Worm (Caenorhabditis elegans): ENCODE data around the gene F53C3.7.

Gene F53C3.7

ce11 chrII:3902798-3903197 lies 7.9 kb downstream of the F53C3.7 start, which contains the start of gene F53C3.3:
TSS of gene F53C3.3 (plus strand) at chrII:3902856.
- TF ChIP-seq egrh-3 (GFP tag; IDR thresholded peaks at IDR 0.05), result peak; percentile 52; the same call in 1 of the 2 replicates
- TF ChIP-seq aptf-3 (GFP tag; IDR thresholded peaks at IDR 0.05), result no peak

- TF ChIP-seq zfh-2 (GFP tag; conservative IDR thresholded peaks at IDR 0.05) (no peak), F49E8.2 (tag; optimal IDR thresholded peaks at IDR 0.05; ENCODE audit: insufficient read depth) (no peak), tlf-1 (GFP tag; optimal IDR thresholded peaks at IDR 0.05) (no peak), nhr-179 (tag; optimal IDR thresholded peaks at IDR 0.05) (no peak), cebp-2 (GFP tag; IDR thresholded peaks at IDR 0.05) (no peak), F33H1.4 (GFP tag; IDR thresholded peaks at IDR 0.05) (no peak), repo-1 (tag; optimal IDR thresholded peaks at IDR 0.05) (no peak), F55B11.4 (tag; optimal IDR thresholded peaks at IDR 0.05; ENCODE audit: borderline replicate concordance, insufficient read depth) (no peak), nfya-2 (GFP tag; IDR thresholded peaks at IDR 0.05) (no peak), cebp-1 (GFP tag; IDR thresholded peaks at IDR 0.05) (no peak), cebp-1 (tag; optimal IDR thresholded peaks at IDR 0.05) (no peak), ama-1 (optimal IDR thresholded peaks at IDR 0.05) (no peak), ama-1 (GFP tag; optimal IDR thresholded peaks at IDR 0.05) (no peak), K11D2.4 (GFP tag; IDR thresholded peaks at IDR 0.05) (no peak)
Measured at ce11 chrII:3906615-3907190, 11.8 kb downstream of the F53C3.7 start, which contains the start of the genes F53C3.11 and fbxb-103. TSS of gene F53C3.11 (minus strand) at chrII:3906715. TSS of gene fbxb-103 (plus strand) at chrII:3907140.

ce11 chrII:3908135-3908534 lies 13.3 kb downstream of the F53C3.7 start:
- 0 out of 2 replicates have a peak, but pooled peaks have one; percentile 54 for TF ChIP-seq nfyb-1 (GFP tag; IDR thresholded peaks at IDR 0.05)
- no peak for TF ChIP-seq nhr-90 (tag; optimal IDR thresholded peaks at IDR 0.05)

- TF ChIP-seq ztf-25 (GFP tag; IDR thresholded peaks at IDR 0.05), result no peak
- no peak for TF ChIP-seq sdz-38 (tag; optimal IDR thresholded peaks at IDR 0.05)
- TF ChIP-seq him-1 (tag; optimal IDR thresholded peaks at IDR 0.05), result no peak
- TF ChIP-seq atf-7 (tag; optimal IDR thresholded peaks at IDR 0.05), result no peak
- TF ChIP-seq rec-8 (tag; optimal IDR thresholded peaks at IDR 0.05), result no peak
- no peak for TF ChIP-seq let-607 (tag; optimal IDR thresholded peaks at IDR 0.05)
- TF ChIP-seq ekl-4 (GFP tag; IDR thresholded peaks at IDR 0.05), result no peak
- no peak for TF ChIP-seq madf-8 (GFP tag; conservative IDR thresholded peaks at IDR 0.05)
- TF ChIP-seq K11D2.4 (GFP tag; IDR thresholded peaks at IDR 0.05), result no peak
- TF ChIP-seq nfyb-1 (GFP tag; IDR thresholded peaks at IDR 0.05), result no peak
Measured at ce11 chrII:3909301-3909700, 14.4 kb downstream of the F53C3.7 start.

- no peak for TF ChIP-seq snpc-4 (GFP tag; optimal IDR thresholded peaks at IDR 0.05)
- TF ChIP-seq snpc-4 (tag; optimal IDR thresholded peaks at IDR 0.05), result peak in 2 of 4 experiments; percentile 1 to 35
- no peak for TF ChIP-seq Y67H2A.10 (GFP tag; conservative IDR thresholded peaks at IDR 0.05)
- no peak for TF ChIP-seq lir-1 (GFP tag; conservative IDR thresholded peaks at IDR 0.05)
- TF ChIP-seq ZK185.1 (tag; optimal IDR thresholded peaks at IDR 0.05; ENCODE audit: poor library complexity, severe bottlenecking), result no peak
- no peak for TF ChIP-seq attf-5 (GFP tag; optimal IDR thresholded peaks at IDR 0.05)
Measured at ce11 chrII:3910737-3911136, 15.9 kb downstream of the F53C3.7 start, which contains the start of gene bcmo-2. TSS of gene bcmo-2 (minus strand) at chrII:3910837.
